Worm (Caenorhabditis elegans) whole organism, L4/young adult: Measurements from ENCODE around the gene W08E12.9.
"Not testable (repeated sequence)": the region's sequence is repeated elsewhere in the genome, so short reads cannot be mapped to it uniquely, and the experiment has no call there.

ENCODE experiments used
- W03F9.2 ChIP-seq: fragments of 150-350 bp; optimal IDR thresholded peaks from 2 replicates; lab custom pipeline; 2014; ENCODE audit warnings: missing biosample characterization, missing genetic modification characterization
- dao-5 ChIP-seq: sonication (generic microtip); optimal IDR thresholded peaks from 2 replicates; lab custom pipeline; 2016; ENCODE audit warnings: missing genotype, missing genetic modification characterization, moderate library complexity, missing compliant biosample characterization
- him-1 ChIP-seq: sonication (generic microtip); optimal IDR thresholded peaks from 2 replicates; lab custom pipeline; 2016; ENCODE audit warnings: missing genotype, missing genetic modification reagents, missing genetic modification characterization, missing compliant biosample characterization

The W08E12.9 gene

DNA sequence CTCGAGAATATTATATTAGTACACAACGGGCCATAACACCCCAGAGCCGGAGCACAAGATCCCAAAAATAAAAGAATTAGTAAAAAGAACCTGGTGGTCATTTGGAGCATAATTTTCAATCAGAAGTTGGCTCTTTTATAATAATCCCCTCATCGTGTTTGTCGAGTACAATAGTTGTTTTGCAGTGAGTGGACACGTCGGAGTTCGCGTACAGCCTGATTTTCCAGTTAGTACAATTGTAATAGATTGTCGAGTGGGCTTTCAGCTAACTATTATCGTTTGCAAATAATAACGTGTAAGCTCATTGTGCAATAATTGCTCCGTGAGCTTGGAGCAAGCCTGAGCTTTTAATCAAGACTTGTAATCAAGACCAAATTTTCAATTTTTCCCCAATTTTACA lies at the start of gene W08E12.9:
Gene W08E12.9 (minus strand): TSS at position 101 of the 400 bp plus-strand sequence.
- no peak for TF ChIP-seq dao-5 (tag; lab: Kevin White, UChicago)
- TF ChIP-seq him-1 (tag; lab: Kevin White, UChicago), result no peak
- no peak for TF ChIP-seq W03F9.2 (tag; lab: Kevin White, UChicago)

ce11 chrIV:3354757-3355156 lies 47.4 kb upstream of the W08E12.9 start, which contains the start of gene F42A6.1:
F42A6.1 (plus strand) TSS chrIV:3355057.
- TF ChIP-seq W03F9.2 (tag; lab: Kevin White, UChicago), result no peak
- no peak for TF ChIP-seq him-1 (tag; lab: Kevin White, UChicago)
- no peak for TF ChIP-seq dao-5 (tag; lab: Kevin White, UChicago)

DNA sequence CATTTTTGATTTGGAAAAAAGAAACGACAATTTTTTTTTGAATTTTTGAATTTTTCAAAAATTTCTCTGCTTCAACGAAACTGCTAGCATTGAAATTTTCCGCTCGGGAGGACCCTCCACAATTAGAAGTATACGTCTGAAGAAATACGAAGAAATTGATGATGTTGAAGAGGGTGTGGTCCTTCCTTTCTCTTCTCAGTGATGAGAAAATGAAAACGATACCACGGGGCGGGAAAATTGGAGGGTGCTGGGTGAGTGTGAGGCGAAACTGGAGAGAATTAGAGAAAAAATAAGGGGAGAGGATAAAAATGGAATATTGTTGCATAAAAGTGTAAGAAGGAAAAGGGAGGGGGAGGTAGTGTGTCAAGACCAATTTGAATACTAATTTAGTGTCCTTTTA lies 44.7 kb upstream of the W08E12.9 start:
- TF ChIP-seq W03F9.2 (tag; lab: Kevin White, UChicago) (no peak), him-1 (tag; lab: Kevin White, UChicago) (no peak), dao-5 (tag; lab: Kevin White, UChicago) (no peak)

- TF ChIP-seq him-1 (tag; lab: Kevin White, UChicago), result no peak
- no peak for TF ChIP-seq W03F9.2 (tag; lab: Kevin White, UChicago)
- no peak for TF ChIP-seq dao-5 (tag; lab: Kevin White, UChicago)
Measured at ce11 chrIV:3349977-3350580, 42.7 kb upstream of the W08E12.9 start, which contains the start of gene elks-1. elks-1 (minus strand) TSS chrIV:3350027.

- TF ChIP-seq him-1 (tag; lab: Kevin White, UChicago), result no peak
- TF ChIP-seq dao-5 (tag; lab: Kevin White, UChicago), result no peak
- TF ChIP-seq W03F9.2 (tag; lab: Kevin White, UChicago), result no peak
Measured at ce11 chrIV:3348334-3348733, 41.0 kb upstream of the W08E12.9 start.

ce11 chrIV:3345484-3345883 lies 38.1 kb upstream of the W08E12.9 start:
- TF ChIP-seq W03F9.2 (tag; lab: Kevin White, UChicago), result no peak
- no peak for TF ChIP-seq dao-5 (tag; lab: Kevin White, UChicago)
- no peak for TF ChIP-seq him-1 (tag; lab: Kevin White, UChicago)

DNA sequence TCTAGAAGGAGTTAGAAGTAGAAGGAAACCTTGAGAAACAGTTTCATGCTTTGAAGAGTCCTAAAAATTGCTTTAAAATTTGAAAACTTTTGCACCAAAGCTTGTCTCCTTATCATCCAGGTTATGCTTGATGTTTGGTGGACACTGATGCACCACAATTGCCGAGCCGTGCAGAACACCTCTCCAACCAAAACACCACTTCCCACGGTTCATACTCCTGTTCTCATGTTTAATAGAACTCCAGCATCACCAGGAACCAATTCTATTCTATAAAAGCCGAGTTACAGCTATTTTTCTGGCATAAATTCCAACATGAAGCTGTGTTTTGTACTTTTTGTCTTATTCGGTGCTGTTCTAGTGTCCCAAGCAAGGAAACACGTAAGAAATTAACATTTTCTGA lies 33.8 kb upstream of the W08E12.9 start, which contains the start of gene F42A6.2:
Gene F42A6.2 (plus strand): TSS at position 301 of the 400 bp plus-strand sequence.
- no peak for TF ChIP-seq W03F9.2 (tag; lab: Kevin White, UChicago)
- TF ChIP-seq dao-5 (tag; lab: Kevin White, UChicago), result no peak
- no peak for TF ChIP-seq him-1 (tag; lab: Kevin White, UChicago)

- peak; percentile 47 for TF ChIP-seq him-1 (tag; lab: Kevin White, UChicago)
- no peak for TF ChIP-seq dao-5 (tag; lab: Kevin White, UChicago)
- TF ChIP-seq W03F9.2 (tag; lab: Kevin White, UChicago), result peak; percentile 78
Measured at ce11 chrIV:3338676-3339075, 31.3 kb upstream of the W08E12.9 start, which contains the start of gene hrpa-1. hrpa-1 (minus strand) TSS chrIV:3338867.

DNA sequence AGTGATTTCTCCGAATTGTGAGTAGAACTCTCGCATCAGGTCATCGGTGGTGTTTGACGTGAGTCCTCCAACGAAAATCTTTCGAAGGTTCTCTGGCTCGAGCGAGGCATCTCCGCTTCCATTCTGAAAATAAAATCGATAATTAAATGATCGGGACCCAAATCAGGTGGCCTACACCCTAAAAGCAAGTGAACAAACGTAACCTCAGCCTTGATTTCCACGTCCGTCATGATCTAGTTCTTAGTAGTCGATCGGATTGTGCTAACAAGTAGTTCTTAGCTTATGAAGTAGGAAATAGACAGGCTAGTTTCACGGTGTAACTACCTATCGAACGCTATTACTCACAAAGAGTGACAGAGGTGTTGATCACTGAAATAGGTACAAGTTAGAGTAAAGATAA lies 30.8 kb upstream of the W08E12.9 start:
- TF ChIP-seq dao-5 (tag; lab: Kevin White, UChicago) (no peak), W03F9.2 (tag; lab: Kevin White, UChicago) (no peak), him-1 (tag; lab: Kevin White, UChicago) (no peak)

- TF ChIP-seq dao-5 (tag; lab: Kevin White, UChicago) (no peak), W03F9.2 (tag; lab: Kevin White, UChicago) (no peak), him-1 (tag; lab: Kevin White, UChicago) (no peak)
Measured at ce11 chrIV:3337275-3337674, 29.9 kb upstream of the W08E12.9 start.

DNA sequence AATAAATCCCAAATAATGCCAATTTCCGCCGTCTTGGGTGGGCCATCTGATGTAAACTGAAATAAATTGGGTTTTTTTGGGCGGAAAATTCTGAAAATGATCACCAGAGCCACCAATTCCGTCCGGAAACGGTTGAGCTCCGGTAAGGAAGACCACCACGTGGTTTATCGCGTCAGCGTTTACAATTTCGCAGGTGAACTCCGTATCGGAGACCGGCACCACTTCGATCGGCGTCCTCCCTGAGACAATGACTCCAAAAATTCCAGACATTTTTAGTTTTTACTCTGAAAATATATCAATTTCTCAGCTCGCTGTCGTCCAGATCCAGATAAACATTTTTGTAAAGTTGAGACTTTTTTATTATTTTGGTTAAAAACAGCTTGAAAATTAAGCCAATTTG lies 29.2 kb upstream of the W08E12.9 start, which contains the start of gene F42A6.6:
Gene F42A6.6 (minus strand): TSS at position 289 of the 400 bp plus-strand sequence.
- TF ChIP-seq him-1 (tag; lab: Kevin White, UChicago) (no peak), W03F9.2 (tag; lab: Kevin White, UChicago) (peak; percentile 20)

DNA sequence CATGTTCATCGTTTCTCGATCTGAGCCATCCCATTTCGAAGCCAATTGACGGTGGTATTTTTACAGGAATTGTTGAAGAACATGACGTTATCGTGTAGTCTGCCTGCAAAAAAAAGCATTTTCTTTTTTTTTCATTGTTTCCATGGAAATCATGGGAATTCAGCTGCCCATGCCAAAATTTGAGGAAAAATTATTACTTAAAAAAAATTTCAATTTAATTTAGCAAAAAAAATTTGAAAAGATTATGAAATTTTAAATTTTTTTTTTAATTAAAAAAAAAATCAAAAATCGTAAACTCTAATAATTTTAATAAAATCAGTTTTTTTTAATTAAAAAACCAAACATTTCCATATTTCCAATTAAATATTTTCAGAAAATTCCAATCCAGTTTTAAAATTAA lies 24.4 kb upstream of the W08E12.9 start, which contains the start of gene F42A6.5:
Gene F42A6.5 (minus strand): TSS at position 101 of the 400 bp plus-strand sequence.
- TF ChIP-seq him-1, W03F9.2, dao-5 (tag; lab: Kevin White, UChicago): not testable (repeated sequence)

DNA sequence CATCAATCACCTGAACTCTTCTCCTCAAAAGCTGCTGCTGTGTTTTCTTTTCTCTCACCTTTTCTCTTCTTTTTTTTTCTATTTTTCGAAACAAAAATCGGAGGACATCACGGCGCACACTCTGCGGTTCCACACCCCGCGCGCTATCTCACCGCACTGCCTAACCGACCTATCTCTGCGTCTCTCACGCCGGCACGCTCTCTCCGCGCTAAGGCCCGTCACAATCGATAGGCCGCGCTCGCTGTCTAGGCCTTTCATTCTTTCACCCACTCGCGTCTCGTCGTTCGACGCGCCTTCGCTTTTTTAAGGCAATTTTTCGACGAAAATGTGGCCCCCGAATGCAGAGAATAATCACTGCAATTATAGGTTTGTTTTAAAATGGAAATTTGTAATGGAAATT lies 3.9 kb upstream of the W08E12.9 start, which contains the start of gene zip-11:
Gene zip-11 (plus strand): TSS at position 34 of the 400 bp plus-strand sequence.
- TF ChIP-seq W03F9.2 (tag; lab: Kevin White, UChicago) (no peak), him-1 (tag; lab: Kevin White, UChicago) (no peak), dao-5 (tag; lab: Kevin White, UChicago) (no peak)
